Worm (Caenorhabditis elegans) whole organism, L2 larva: ENCODE measurements around the gene gst-39.

Experiments
- C34F6.9 ChIP-seq: fragments of 150-350 bp; optimal IDR thresholded peaks from 2 replicates; lab custom pipeline; 2014; ENCODE audit warnings: missing biosample characterization, missing genetic modification characterization
- alr-1 ChIP-seq: fragments of 150-350 bp; optimal IDR thresholded peaks from 2 replicates; lab custom pipeline; 2014; ENCODE audit warnings: missing biosample characterization, missing genetic modification characterization
- ceh-82 ChIP-seq: fragments of 150-350 bp; optimal IDR thresholded peaks from 2 replicates; lab custom pipeline; 2014; ENCODE audit warnings: missing biosample characterization, missing genetic modification characterization
- elt-3 ChIP-seq: sonication (generic microtip); optimal IDR thresholded peaks from 2 replicates; lab custom pipeline; 2017; ENCODE audit warnings: missing biosample characterization, missing genetic modification characterization
- mdl-1 ChIP-seq, 2 experiments: fragments of 150-350 bp in 1 of 2; sonication (generic microtip) in 1 of 2; optimal IDR thresholded peaks; 2 replicates each; lab custom pipeline; 2017; ENCODE audit warnings: missing biosample characterization in 2 of 2, missing genetic modification characterization in 2 of 2
- nhr-21 ChIP-seq: fragments of 150-350 bp; optimal IDR thresholded peaks from 2 replicates; lab custom pipeline; 2014; ENCODE audit warnings: missing biosample characterization, missing genetic modification characterization
- nhr-25 ChIP-seq: fragments of 150-350 bp; sonication (generic microtip); optimal IDR thresholded peaks from 3 replicates; lab custom pipeline; 2014; ENCODE audit warnings: missing biosample characterization, missing genetic modification characterization
- sma-9 ChIP-seq, 2 experiments: fragments of 150-350 bp in 1 of 2; sonication (generic microtip) in 1 of 2; optimal IDR thresholded peaks; 2 replicates each; lab custom pipeline; 2014 to 2016; ENCODE audit warnings: missing genetic modification characterization in 2 of 2, mild to moderate bottlenecking in 1 of 2, missing biosample characterization in 1 of 2, missing compliant biosample characterization in 1 of 2, missing genetic modification reagents in 1 of 2, moderate library complexity in 1 of 2
- unc-62 ChIP-seq: fragments of 150-350 bp; optimal IDR thresholded peaks from 2 replicates; lab custom pipeline; 2014; ENCODE audit warnings: missing biosample characterization, missing genetic modification reagents, missing genetic modification characterization
- zag-1 ChIP-seq: fragments of 150-350 bp; optimal IDR thresholded peaks from 2 replicates; lab custom pipeline; 2014; ENCODE audit warnings: missing biosample characterization, missing genetic modification characterization

DNA sequence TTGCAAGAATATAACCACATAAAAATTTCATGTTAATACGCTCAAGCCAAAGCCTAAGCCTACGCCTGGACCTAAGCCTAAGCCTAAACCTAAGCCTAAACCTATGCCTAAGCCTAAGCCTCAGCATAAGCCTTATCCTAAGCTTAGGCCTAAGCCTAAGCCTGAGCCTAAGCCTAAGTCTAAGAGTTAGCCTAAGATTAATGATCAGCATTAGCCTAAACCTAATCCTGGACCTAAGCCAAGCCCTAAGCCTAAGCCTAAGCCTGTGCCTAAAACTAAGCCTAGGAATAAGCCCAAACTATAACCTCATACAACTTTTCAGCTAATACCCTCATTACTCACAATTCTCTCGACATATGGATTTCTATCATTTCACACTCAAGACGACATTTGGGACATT lies 13.4 kb downstream of the gst-39 start:
- TF ChIP-seq nhr-25 (tag; lab: Kevin White, UChicago) (no peak), C34F6.9 (tag; lab: Kevin White, UChicago) (no peak), zag-1 (tag; lab: Kevin White, UChicago) (no peak), unc-62 (GFP tag; lab: Kevin White, UChicago) (no peak), ceh-82 (no peak), mdl-1 (tag; optimal IDR thresholded peaks at IDR 0.05; lab: Kevin White, UChicago) (no peak), alr-1 (tag; lab: Kevin White, UChicago) (no peak), elt-3 (no peak), nhr-21 (no peak), sma-9 (GFP tag; optimal IDR thresholded peaks at IDR 0.05; lab: Kevin White, UChicago) (no peak), sma-9 (tag; optimal IDR thresholded peaks at IDR 0.05; lab: Kevin White, UChicago) (no peak)
